Worm (Caenorhabditis elegans) whole organism, late embryonic: ENCODE measurements around the gene srbc-39.

Experiments
- C08G9.2 ChIP-seq: sonication (generic microtip); optimal IDR thresholded peaks from 2 replicates; lab custom pipeline; 2016; ENCODE audit warnings: mild to moderate bottlenecking, missing genetic modification characterization, moderate library complexity, missing compliant biosample characterization
- F13H6.1 ChIP-seq: sonication (generic microtip); optimal IDR thresholded peaks from 2 replicates; lab custom pipeline; 2016; ENCODE audit warnings: missing genetic modification characterization, missing compliant biosample characterization
- Y22D7AL.16 ChIP-seq: sonication (generic microtip); optimal IDR thresholded peaks from 2 replicates; lab custom pipeline; 2016; ENCODE audit warnings: missing genetic modification characterization, missing compliant biosample characterization
- ahr-1 ChIP-seq: sonication (generic microtip); optimal IDR thresholded peaks from 2 replicates; lab custom pipeline; 2016; ENCODE audit warnings: missing genetic modification characterization, missing compliant biosample characterization
- ceh-14 ChIP-seq: sonication (generic microtip); optimal IDR thresholded peaks from 2 replicates; lab custom pipeline; 2016; ENCODE audit warnings: missing genotype, missing genetic modification characterization, missing compliant biosample characterization
- ceh-18 ChIP-seq: sonication (generic microtip); optimal IDR thresholded peaks from 2 replicates; lab custom pipeline; 2016; ENCODE audit warnings: missing genetic modification characterization, missing compliant biosample characterization
- ceh-19 ChIP-seq: fragments of 200-800 bp; sonication (Bioruptor generic); optimal IDR thresholded peaks from 2 replicates; lab custom pipeline; 2018; ENCODE audit warnings: mild to moderate bottlenecking, missing genetic modification characterization, missing compliant biosample characterization
- ceh-2 ChIP-seq: sonication (generic microtip); optimal IDR thresholded peaks from 2 replicates; lab custom pipeline; 2016; ENCODE audit warnings: missing genotype, missing genetic modification characterization, missing compliant biosample characterization
- ceh-24 ChIP-seq: sonication (generic microtip); optimal IDR thresholded peaks from 2 replicates; lab custom pipeline; 2016; ENCODE audit warnings: mild to moderate bottlenecking, missing genetic modification characterization, missing compliant biosample characterization
- ceh-34 ChIP-seq: sonication (generic microtip); optimal IDR thresholded peaks from 2 replicates; lab custom pipeline; 2016; ENCODE audit warnings: mild to moderate bottlenecking, missing genetic modification characterization, missing compliant biosample characterization
- ceh-48 ChIP-seq: sonication (generic microtip); optimal IDR thresholded peaks from 2 replicates; lab custom pipeline; 2016; ENCODE audit warnings: missing genetic modification characterization, inconsistent platforms, missing compliant biosample characterization
- ceh-6 ChIP-seq: fragments of 200-800 bp; sonication (Bioruptor generic); optimal IDR thresholded peaks from 2 replicates; lab custom pipeline; 2018; ENCODE audit warnings: mild to moderate bottlenecking, missing genetic modification characterization, missing compliant biosample characterization
- dmd-4 ChIP-seq: sonication (generic microtip); optimal IDR thresholded peaks from 2 replicates; lab custom pipeline; 2016; ENCODE audit warnings: borderline replicate concordance, missing genetic modification characterization, missing compliant biosample characterization
- elt-2 ChIP-seq: sonication (generic microtip); optimal IDR thresholded peaks from 2 replicates; lab custom pipeline; 2016; ENCODE audit warnings: missing genetic modification reagents, missing genetic modification characterization, missing compliant biosample characterization
- eyg-1 ChIP-seq: sonication (generic microtip); optimal IDR thresholded peaks from 2 replicates; lab custom pipeline; 2016; ENCODE audit warnings: missing genotype, missing genetic modification characterization, missing compliant biosample characterization
- fkh-6 ChIP-seq: sonication (generic microtip); optimal IDR thresholded peaks from 2 replicates; lab custom pipeline; 2016; ENCODE audit warnings: missing genetic modification characterization, missing compliant biosample characterization
- hlh-13 ChIP-seq: fragments of 200-800 bp; sonication (Bioruptor generic); optimal IDR thresholded peaks from 2 replicates; lab custom pipeline; 2018; ENCODE audit warnings: mild to moderate bottlenecking, missing genetic modification characterization, missing compliant biosample characterization
- hlh-15 ChIP-seq: sonication (generic microtip); optimal IDR thresholded peaks from 2 replicates; lab custom pipeline; 2016; ENCODE audit warnings: missing genetic modification characterization, missing compliant biosample characterization
- hlh-30 ChIP-seq: sonication (generic microtip); optimal IDR thresholded peaks from 2 replicates; lab custom pipeline; 2017; ENCODE audit warnings: antibody characterized with exemption, missing genetic modification characterization, missing compliant biosample characterization; ENCODE audit not compliant: insufficient read depth
- hlh-6 ChIP-seq: sonication (generic microtip); optimal IDR thresholded peaks from 2 replicates; lab custom pipeline; 2016; ENCODE audit warnings: missing genotype, missing genetic modification characterization, missing compliant biosample characterization
- hlh-8 ChIP-seq: sonication (generic microtip); optimal IDR thresholded peaks from 2 replicates; lab custom pipeline; 2016; ENCODE audit warnings: missing genotype, missing genetic modification characterization, missing compliant biosample characterization
- lim-6 ChIP-seq: sonication (generic microtip); optimal IDR thresholded peaks from 2 replicates; lab custom pipeline; 2016; ENCODE audit warnings: missing genetic modification characterization, missing compliant biosample characterization
- lin-11 ChIP-seq: fragments of 200-800 bp; sonication (Bioruptor generic); optimal IDR thresholded peaks from 2 replicates; lab custom pipeline; 2018; ENCODE audit warnings: mild to moderate bottlenecking, missing genetic modification characterization, missing compliant biosample characterization
- mec-3 ChIP-seq: sonication (generic microtip); optimal IDR thresholded peaks from 2 replicates; lab custom pipeline; 2016; ENCODE audit warnings: borderline replicate concordance, missing genetic modification characterization, missing compliant biosample characterization
- nhr-232 ChIP-seq: sonication (generic microtip); optimal IDR thresholded peaks from 2 replicates; lab custom pipeline; 2016; ENCODE audit warnings: missing genetic modification characterization, missing compliant biosample characterization
- npax-4 ChIP-seq: sonication (generic microtip); optimal IDR thresholded peaks from 2 replicates; lab custom pipeline; 2016; ENCODE audit warnings: missing genetic modification characterization, missing compliant biosample characterization
- pag-3 ChIP-seq: sonication (generic microtip); optimal IDR thresholded peaks from 2 replicates; lab custom pipeline; 2016; ENCODE audit warnings: missing compliant biosample characterization, missing genetic modification characterization, borderline replicate concordance
- pha-2 ChIP-seq: sonication (generic microtip); optimal IDR thresholded peaks from 2 replicates; lab custom pipeline; 2017; ENCODE audit warnings: mild to moderate bottlenecking, missing genetic modification characterization, missing compliant biosample characterization
- pqm-1 ChIP-seq: sonication (generic microtip); optimal IDR thresholded peaks from 2 replicates; lab custom pipeline; 2016; ENCODE audit warnings: missing genetic modification characterization, missing compliant biosample characterization
- pros-1 ChIP-seq: fragments of 150-350 bp; optimal IDR thresholded peaks from 2 replicates; lab custom pipeline; 2014; ENCODE audit warnings: missing biosample characterization, missing genetic modification reagents, missing genetic modification characterization
- rnt-1 ChIP-seq: sonication (generic microtip); optimal IDR thresholded peaks from 2 replicates; lab custom pipeline; 2016; ENCODE audit warnings: missing genetic modification characterization, missing compliant biosample characterization
- sdc-2 ChIP-seq: sonication (generic microtip); optimal IDR thresholded peaks from 2 replicates; lab custom pipeline; 2016; ENCODE audit warnings: missing genotype, missing genetic modification characterization, missing compliant biosample characterization
- sox-2 ChIP-seq: fragments of 200-800 bp; sonication (Bioruptor generic); IDR thresholded peaks from 2 replicates; pipeline ENCODE4 v1.3.6; 2022; ENCODE audit warnings: missing genetic modification reagents, missing genetic modification characterization, missing compliant biosample characterization
- syd-9 ChIP-seq: sonication (generic microtip); optimal IDR thresholded peaks from 2 replicates; lab custom pipeline; 2016; ENCODE audit warnings: mild to moderate bottlenecking, missing genetic modification characterization, moderate library complexity, missing compliant biosample characterization
- tbx-7 ChIP-seq: sonication (generic microtip); optimal IDR thresholded peaks from 2 replicates; lab custom pipeline; 2016; ENCODE audit warnings: missing genotype, missing genetic modification characterization, missing compliant biosample characterization
- unc-3 ChIP-seq, 2 experiments: fragments of 200-800 bp in 1 of 2; sonication (Bioruptor generic) in 1 of 2; sonication (generic microtip) in 1 of 2; conservative IDR thresholded peaks in 1 of 2; optimal IDR thresholded peaks in 1 of 2; 2 replicates each; pipeline versions ENCODE4 v1.3.6 to Lab custom; 2016 to 2022; ENCODE audit warnings: missing compliant biosample characterization in 2 of 2, missing genetic modification characterization in 2 of 2, missing genetic modification reagents in 1 of 2
- unc-42 ChIP-seq: sonication (generic microtip); optimal IDR thresholded peaks from 2 replicates; lab custom pipeline; 2016; ENCODE audit warnings: missing genotype, missing genetic modification characterization, missing compliant biosample characterization

srbc-39 gene

ce11 chrV:687384-687783 is 21.5 kb upstream of the srbc-39 start, which contains the start of gene H25P19.1:
H25P19.1 (plus strand) TSS chrV:687684.
- TF ChIP-seq elt-2 (tag; lab: Kevin White, UChicago), result no peak
- TF ChIP-seq fkh-6 (tag; lab: Kevin White, UChicago), result no peak
- no peak for TF ChIP-seq lim-6 (tag; lab: Kevin White, UChicago)
- peak; percentile 32 for TF ChIP-seq ceh-48 (tag; lab: Kevin White, UChicago)
- TF ChIP-seq sdc-2 (tag; lab: Kevin White, UChicago), result no peak
- no peak for TF ChIP-seq pag-3 (tag; lab: Kevin White, UChicago)
- no peak for TF ChIP-seq dmd-4

ce11 chrV:689538-689937 is 19.4 kb upstream of the srbc-39 start:
- TF ChIP-seq lin-11 (tag; lab: Kevin White, UChicago), result no peak
- TF ChIP-seq ceh-24 (tag; lab: Kevin White, UChicago), result no peak
- TF ChIP-seq hlh-13 (GFP tag; lab: Kevin White, UChicago), result no peak
- TF ChIP-seq tbx-7 (tag; lab: Kevin White, UChicago), result no peak
- no peak for TF ChIP-seq hlh-15 (tag; lab: Kevin White, UChicago)
- TF ChIP-seq dmd-4, result no peak
- TF ChIP-seq unc-3 (GFP tag; conservative IDR thresholded peaks at IDR 0.05; lab: Robert Waterston, UW), result no peak
- TF ChIP-seq unc-3 (tag; optimal IDR thresholded peaks at IDR 0.05; lab: Kevin White, UChicago), result no peak
- no peak for TF ChIP-seq ceh-14 (tag; lab: Kevin White, UChicago)
- TF ChIP-seq sox-2, result no peak
- no peak for TF ChIP-seq elt-2 (tag; lab: Kevin White, UChicago)
- TF ChIP-seq ceh-6 (GFP tag; lab: Kevin White, UChicago), result no peak
- TF ChIP-seq rnt-1 (tag; lab: Kevin White, UChicago), result no peak
- no peak for TF ChIP-seq pqm-1 (tag; lab: Kevin White, UChicago)
- no peak for TF ChIP-seq ceh-34 (tag; lab: Kevin White, UChicago)
- TF ChIP-seq mec-3, result no peak

ce11 chrV:692720-693422 is 16.0 kb upstream of the srbc-39 start, which contains the start of gene srx-4:
srx-4 (minus strand) TSS chrV:692770.
- TF ChIP-seq C08G9.2, result no peak
- TF ChIP-seq npax-4, result no peak
- no peak for TF ChIP-seq nhr-232 (tag; lab: Kevin White, UChicago)
- no peak for TF ChIP-seq ceh-19
- no peak for TF ChIP-seq Y22D7AL.16 (tag; lab: Kevin White, UChicago)
- TF ChIP-seq hlh-15 (tag; lab: Kevin White, UChicago), result no peak
- no peak for TF ChIP-seq hlh-6 (tag; lab: Kevin White, UChicago)
- no peak for TF ChIP-seq ahr-1 (tag; lab: Kevin White, UChicago)
- no peak for TF ChIP-seq elt-2 (tag; lab: Kevin White, UChicago)
- no peak for TF ChIP-seq unc-3 (GFP tag; conservative IDR thresholded peaks at IDR 0.05; lab: Robert Waterston, UW)
- no peak for TF ChIP-seq unc-3 (tag; optimal IDR thresholded peaks at IDR 0.05; lab: Kevin White, UChicago)
- no peak for TF ChIP-seq pha-2 (tag; lab: Kevin White, UChicago)
- TF ChIP-seq lim-6 (tag; lab: Kevin White, UChicago), result no peak
- TF ChIP-seq fkh-6 (tag; lab: Kevin White, UChicago), result no peak
- TF ChIP-seq ceh-2 (tag; lab: Kevin White, UChicago), result no peak
- no peak for TF ChIP-seq F13H6.1
- TF ChIP-seq pros-1 (tag; lab: Kevin White, UChicago), result no peak

ce11 chrV:694625-695024 is 14.3 kb upstream of the srbc-39 start, which contains the start of gene srj-53:
srj-53 (minus strand) TSS chrV:694725.
- TF ChIP-seq unc-42 (tag; lab: Kevin White, UChicago) (no peak), hlh-30 (no peak), ceh-18 (tag; lab: Kevin White, UChicago) (no peak), eyg-1 (tag; lab: Kevin White, UChicago) (no peak), hlh-8 (tag; lab: Kevin White, UChicago) (no peak), pqm-1 (tag; lab: Kevin White, UChicago) (no peak), tbx-7 (tag; lab: Kevin White, UChicago) (no peak), ahr-1 (tag; lab: Kevin White, UChicago) (no peak), syd-9 (tag; lab: Kevin White, UChicago) (no peak)
